Worm (Caenorhabditis elegans) whole organism, early embryonic: ENCODE data around the gene fbxc-58.

Experiments used
- F13C5.2 ChIP-seq: sonication (generic microtip); optimal IDR thresholded peaks from 2 replicates; lab custom pipeline; 2017; ENCODE audit warnings: mild to moderate bottlenecking, missing genetic modification characterization, inconsistent platforms, missing compliant biosample characterization
- aly-1 ChIP-seq: sonication (generic microtip); optimal IDR thresholded peaks from 2 replicates; lab custom pipeline; 2016; ENCODE audit warnings: missing genetic modification characterization, missing compliant biosample characterization
- ama-1 ChIP-seq: fragments of 150-350 bp; optimal IDR thresholded peaks from 2 replicates; lab custom pipeline; 2014
- ceh-13 ChIP-seq: fragments of 200-800 bp; sonication (Bioruptor generic); optimal IDR thresholded peaks from 2 replicates; lab custom pipeline; 2018; ENCODE audit warnings: mild to moderate bottlenecking, missing genetic modification characterization, missing compliant biosample characterization
- ceh-36 ChIP-seq: sonication (generic microtip); optimal IDR thresholded peaks from 2 replicates; lab custom pipeline; 2016; ENCODE audit warnings: missing genetic modification characterization, inconsistent platforms, missing compliant biosample characterization
- ets-7 ChIP-seq: sonication (generic microtip); optimal IDR thresholded peaks from 2 replicates; lab custom pipeline; 2016; ENCODE audit warnings: missing genotype, missing genetic modification characterization, missing compliant biosample characterization
- flt-1 ChIP-seq: fragments of 200-800 bp; sonication (Bioruptor generic); IDR thresholded peaks from 2 replicates; pipeline ENCODE4 v1.3.6; 2022; ENCODE audit warnings: missing genetic modification characterization, missing compliant biosample characterization
- hmbx-1 ChIP-seq: sonication (generic microtip); optimal IDR thresholded peaks from 2 replicates; lab custom pipeline; 2016; ENCODE audit warnings: mild to moderate bottlenecking, missing genetic modification characterization, missing compliant biosample characterization
- hmg-4 ChIP-seq: fragments of 200-800 bp; sonication (Bioruptor generic); optimal IDR thresholded peaks from 2 replicates; lab custom pipeline; 2018; ENCODE audit warnings: mild to moderate bottlenecking, missing genetic modification characterization, missing compliant biosample characterization
- hnd-1 ChIP-seq: sonication (generic microtip); optimal IDR thresholded peaks from 2 replicates; lab custom pipeline; 2016; ENCODE audit warnings: missing genetic modification characterization, missing compliant biosample characterization
- scrt-1 ChIP-seq: fragments of 200-800 bp; sonication (Bioruptor generic); IDR thresholded peaks from 2 replicates; pipeline ENCODE4 v1.3.6; 2022; ENCODE audit warnings: missing genetic modification characterization, missing compliant biosample characterization
- tbx-11 ChIP-seq: fragments of 200-800 bp; sonication (Bioruptor generic); IDR thresholded peaks from 2 replicates; pipeline ENCODE4 v1.3.6; 2022; ENCODE audit warnings: missing genetic modification characterization, missing compliant biosample characterization
- tbx-37 ChIP-seq: fragments of 200-800 bp; sonication (Bioruptor generic); conservative IDR thresholded peaks from 2 replicates; pipeline ENCODE4 v1.3.6; 2022; ENCODE audit warnings: missing genetic modification reagents, missing genetic modification characterization, missing compliant biosample characterization
- tra-4 ChIP-seq: sonication (generic microtip); optimal IDR thresholded peaks from 2 replicates; lab custom pipeline; 2017; ENCODE audit warnings: missing genetic modification characterization, missing compliant biosample characterization

DNA sequence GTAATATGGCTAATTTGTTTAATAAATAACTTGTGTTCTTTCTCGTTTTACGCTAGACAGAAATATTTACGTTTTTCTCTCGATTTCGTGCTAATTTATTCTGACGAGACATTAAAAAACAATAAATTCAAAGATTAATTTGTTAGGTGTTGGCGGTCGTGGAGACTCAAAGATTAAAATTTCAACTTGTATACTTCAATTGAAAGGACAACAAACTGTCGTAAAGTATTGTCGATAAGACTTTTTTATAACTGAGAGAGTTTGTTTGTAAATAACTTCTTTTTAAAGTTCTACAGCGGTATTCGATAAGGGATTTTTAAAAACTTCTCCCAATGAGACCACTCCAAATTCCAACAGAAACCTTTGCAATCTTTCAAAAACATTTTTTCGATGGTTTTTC lies 17.6 kb upstream of the fbxc-58 start:
- no peak for TF ChIP-seq ama-1 (lab: Kevin White, UChicago)
- no peak for TF ChIP-seq hmg-4 (GFP tag; lab: Kevin White, UChicago)
- no peak for TF ChIP-seq flt-1 (GFP tag; lab: Robert Waterston, UW)
- no peak for TF ChIP-seq hmbx-1 (tag; lab: Kevin White, UChicago)
- TF ChIP-seq tbx-11 (GFP tag; lab: Robert Waterston, UW) = no peak
- no peak for TF ChIP-seq ceh-13 (GFP tag; lab: Kevin White, UChicago)
- TF ChIP-seq tra-4 (tag; lab: Kevin White, UChicago) = no peak
- TF ChIP-seq aly-1 = no peak
- TF ChIP-seq F13C5.2 (tag; lab: Kevin White, UChicago) = no peak
- TF ChIP-seq ceh-36 (tag; lab: Kevin White, UChicago) = no peak
- no peak for TF ChIP-seq scrt-1 (GFP tag; lab: Robert Waterston, UW)
- no peak for TF ChIP-seq tbx-37 (GFP tag; lab: Robert Waterston, UW)
- no peak for TF ChIP-seq hnd-1 (tag; lab: Kevin White, UChicago)
- no peak for TF ChIP-seq ets-7 (tag; lab: Kevin White, UChicago)
